Worm (Caenorhabditis elegans): ENCODE measurements around the gene cyp-13A12.

Gene cyp-13A12

ce11 chrIII:12998252-12998651 lies 26.1 kb upstream of the cyp-13A12 start:
- TF ChIP-seq ham-2 (GFP tag; optimal IDR thresholded peaks at IDR 0.05) = no peak
- no peak for TF ChIP-seq sem-2 (GFP tag; optimal IDR thresholded peaks at IDR 0.05)
- no peak for TF ChIP-seq cnd-1 (tag; optimal IDR thresholded peaks at IDR 0.05)
- TF ChIP-seq zip-8 (tag; optimal IDR thresholded peaks at IDR 0.05) = no peak
- no peak for TF ChIP-seq ceh-43 (GFP tag; optimal IDR thresholded peaks at IDR 0.05)
- TF ChIP-seq ztf-11 (tag; optimal IDR thresholded peaks at IDR 0.05) = no peak
- TF ChIP-seq nhr-2 (tag; optimal IDR thresholded peaks at IDR 0.05) = no peak
- TF ChIP-seq nhr-76 (tag; optimal IDR thresholded peaks at IDR 0.05) = no peak
- TF ChIP-seq M03D4.4 (tag; optimal IDR thresholded peaks at IDR 0.05) = no peak
- no peak for TF ChIP-seq mab-5 (tag; optimal IDR thresholded peaks at IDR 0.05)
- no peak for TF ChIP-seq nhr-237 (tag; optimal IDR thresholded peaks at IDR 0.05)
- TF ChIP-seq pha-4 (tag; optimal IDR thresholded peaks at IDR 0.05) = no peak
- TF ChIP-seq elt-1 (tag; optimal IDR thresholded peaks at IDR 0.05; ENCODE audit: borderline replicate concordance, insufficient read depth) = no peak
- no peak for TF ChIP-seq sptf-1 (tag; optimal IDR thresholded peaks at IDR 0.05)

- TF ChIP-seq cnd-1 (tag; optimal IDR thresholded peaks at IDR 0.05) = no peak
- TF ChIP-seq pha-4 (tag; optimal IDR thresholded peaks at IDR 0.05) = peak; percentile 34
Observed at ce11 chrIII:13000457-13000856, 23.9 kb upstream of the cyp-13A12 start, which contains the start of gene ZK1010.8. ZK1010.8 (minus strand) TSS chrIII:13000670.

ce11 chrIII:13002098-13002497 lies 22.2 kb upstream of the cyp-13A12 start, which contains the start of gene ZK1010.10:
ZK1010.10 (plus strand) TSS chrIII:13002383.
- TF ChIP-seq sptf-1 (tag; optimal IDR thresholded peaks at IDR 0.05) (peak; percentile 32), nhr-76 (tag; optimal IDR thresholded peaks at IDR 0.05) (no peak), pha-4 (tag; optimal IDR thresholded peaks at IDR 0.05) (peak; percentile 6), nhr-12 (tag; optimal IDR thresholded peaks at IDR 0.05) (no peak), mep-1 (tag; optimal IDR thresholded peaks at IDR 0.05) (peak; percentile 63), tbx-8 (GFP tag; optimal IDR thresholded peaks at IDR 0.05) (no peak), ham-2 (GFP tag; optimal IDR thresholded peaks at IDR 0.05) (no peak), lsy-2 (tag; optimal IDR thresholded peaks at IDR 0.05) (peak; percentile 40), nhr-2 (tag; optimal IDR thresholded peaks at IDR 0.05) (no peak), lin-32 (GFP tag; optimal IDR thresholded peaks at IDR 0.05) (no peak), flh-1 (GFP tag; optimal IDR thresholded peaks at IDR 0.05) (no peak), nhr-237 (tag; optimal IDR thresholded peaks at IDR 0.05) (peak; percentile 59), unc-120 (tag; optimal IDR thresholded peaks at IDR 0.05; ENCODE audit: poor library complexity, severe bottlenecking) (peak; percentile 58), mls-2 (tag; optimal IDR thresholded peaks at IDR 0.05) (no peak), bed-3 (GFP tag; optimal IDR thresholded peaks at IDR 0.05) (no peak), ces-1 (GFP tag; optimal IDR thresholded peaks at IDR 0.05) (peak; percentile 95), elt-1 (tag; optimal IDR thresholded peaks at IDR 0.05; ENCODE audit: borderline replicate concordance, insufficient read depth) (no peak), M03D4.4 (tag; optimal IDR thresholded peaks at IDR 0.05) (no peak), drap-1 (GFP tag; optimal IDR thresholded peaks at IDR 0.05) (no peak), ceh-43 (GFP tag; optimal IDR thresholded peaks at IDR 0.05) (no peak), unc-62 (GFP tag; optimal IDR thresholded peaks at IDR 0.05) (no peak)

ce11 chrIII:13004316-13004715 lies 20.0 kb upstream of the cyp-13A12 start:
- TF ChIP-seq snpc-4 (tag; optimal IDR thresholded peaks at IDR 0.05) (no peak), ham-2 (GFP tag; optimal IDR thresholded peaks at IDR 0.05) (peak; percentile 19)

- TF ChIP-seq cnd-1 (tag; optimal IDR thresholded peaks at IDR 0.05) (no peak), lsy-2 (tag; optimal IDR thresholded peaks at IDR 0.05) (no peak), nhr-76 (tag; optimal IDR thresholded peaks at IDR 0.05) (no peak), hlh-1 (tag; optimal IDR thresholded peaks at IDR 0.05) (no peak), flh-1 (GFP tag; optimal IDR thresholded peaks at IDR 0.05) (no peak), ceh-43 (GFP tag; optimal IDR thresholded peaks at IDR 0.05) (no peak), elt-3 (tag; optimal IDR thresholded peaks at IDR 0.05) (no peak), lin-32 (GFP tag; optimal IDR thresholded peaks at IDR 0.05) (no peak), blmp-1 (tag; optimal IDR thresholded peaks at IDR 0.05) (no peak), mab-5 (tag; optimal IDR thresholded peaks at IDR 0.05) (no peak), unc-120 (tag; optimal IDR thresholded peaks at IDR 0.05; ENCODE audit: poor library complexity, severe bottlenecking) (no peak)
Observed at ce11 chrIII:13005161-13005560, 19.2 kb upstream of the cyp-13A12 start, which contains the start of gene snf-7. snf-7 (plus strand) TSS chrIII:13005461.
